Worm (Caenorhabditis elegans): Measurements from ENCODE around the gene srm-4.

DNA sequence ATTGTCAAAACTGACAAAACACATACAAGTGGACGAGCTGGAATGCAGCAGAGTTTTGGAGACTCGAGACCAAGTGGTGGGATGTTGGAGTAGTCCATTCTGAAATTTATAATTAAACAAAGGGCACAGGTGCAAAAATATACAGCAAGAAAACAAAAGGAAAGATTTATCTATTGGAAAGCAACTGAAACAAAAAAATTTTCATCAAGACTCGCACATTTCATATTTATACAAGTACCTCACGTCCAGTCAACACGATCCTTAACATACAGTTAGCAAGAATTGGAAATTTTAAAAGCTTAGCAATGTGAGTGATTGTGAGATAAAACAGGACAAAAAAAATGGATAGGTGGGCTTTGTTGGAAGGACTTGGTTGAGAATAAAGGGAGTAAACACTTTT lies 19.0 kb upstream of the srm-4 start, which contains the start of gene F47B8.1:
- no peak for TF ChIP-seq W03F9.2 (tag; optimal IDR thresholded peaks at IDR 0.05)
- no peak for TF ChIP-seq him-1 (tag; optimal IDR thresholded peaks at IDR 0.05)
